Worm (Caenorhabditis elegans) whole organism, L1 larva: ENCODE data around the gene col-129.

Source experiments
- Y116A8C.19 ChIP-seq: sonication (generic microtip); optimal IDR thresholded peaks from 2 replicates; lab custom pipeline; 2016; ENCODE audit warnings: missing compliant biosample characterization, missing genetic modification characterization, borderline replicate concordance
- aha-1 ChIP-seq: fragments of 150-350 bp; optimal IDR thresholded peaks from 2 replicates; lab custom pipeline; 2014; ENCODE audit warnings: missing biosample characterization, missing genetic modification characterization
- alr-1 ChIP-seq: fragments of 200-800 bp; sonication (Bioruptor generic); optimal IDR thresholded peaks from 2 replicates; lab custom pipeline; 2018; ENCODE audit warnings: borderline replicate concordance, mild to moderate bottlenecking, missing genetic modification characterization, missing compliant biosample characterization
- ceh-82 ChIP-seq, 3 experiments: fragments of 150-350 bp in 1 of 3; sonication (generic microtip) in 2 of 3; optimal IDR thresholded peaks; 2 replicates each; lab custom pipeline; 2014 to 2017; ENCODE audit warnings: missing biosample characterization in 3 of 3, missing genetic modification characterization in 3 of 3
- ceh-88 ChIP-seq: fragments of 200-800 bp; sonication (Bioruptor generic); IDR thresholded peaks from 2 replicates; pipeline ENCODE4 v1.3.6; 2022; ENCODE audit warnings: missing genetic modification characterization, missing compliant biosample characterization
- ces-1 ChIP-seq: fragments of 150-350 bp; optimal IDR thresholded peaks from 2 replicates; lab custom pipeline; 2014; ENCODE audit warnings: missing biosample characterization, missing genetic modification reagents, missing genetic modification characterization
- dsc-1 ChIP-seq: sonication (generic microtip); optimal IDR thresholded peaks from 2 replicates; lab custom pipeline; 2016; ENCODE audit warnings: mild to moderate bottlenecking, missing genetic modification characterization, missing compliant biosample characterization
- efl-1 ChIP-seq, 4 experiments: fragments of 150-350 bp; optimal IDR thresholded peaks in 3 of 4; peaks in 1 of 4; 1 replicate in 1 of 4; 2 replicates in 3 of 4; lab custom pipeline; 2014; ENCODE audit warnings: missing biosample characterization in 2 of 4, missing genetic modification characterization in 2 of 4, missing genetic modification reagents in 2 of 4
- egl-27 ChIP-seq, 2 experiments: fragments of 150-350 bp in 1 of 2; sonication (generic microtip); optimal IDR thresholded peaks; 3 replicates each; lab custom pipeline; 2017 to 2018; ENCODE audit warnings: missing biosample characterization in 2 of 2, missing genetic modification characterization in 2 of 2, missing genetic modification reagents in 2 of 2
- ets-5 ChIP-seq: fragments of 200-800 bp; sonication (Bioruptor generic); IDR thresholded peaks from 2 replicates; pipeline ENCODE4 v1.3.6; 2022; ENCODE audit warnings: missing genetic modification characterization, missing compliant biosample characterization
- fkh-8 ChIP-seq: sonication (generic microtip); optimal IDR thresholded peaks from 2 replicates; lab custom pipeline; 2016; ENCODE audit warnings: mild to moderate bottlenecking, missing genetic modification characterization, missing compliant biosample characterization
- grh-1 ChIP-seq: fragments of 200-800 bp; sonication (Bioruptor generic); IDR thresholded peaks from 2 replicates; pipeline ENCODE4 v1.3.6; 2022; ENCODE audit warnings: missing genetic modification reagents, missing genetic modification characterization, missing compliant biosample characterization
- hlh-4 ChIP-seq: sonication (generic microtip); optimal IDR thresholded peaks from 2 replicates; lab custom pipeline; 2016; ENCODE audit warnings: mild to moderate bottlenecking, missing genetic modification characterization, missing compliant biosample characterization
- hpl-2 ChIP-seq: fragments of 150-350 bp; optimal IDR thresholded peaks from 2 replicates; lab custom pipeline; 2014; ENCODE audit warnings: missing biosample characterization, missing genetic modification reagents, missing genetic modification characterization
- lin-14 ChIP-seq: fragments of 200-800 bp; sonication (Bioruptor generic); optimal IDR thresholded peaks from 2 replicates; lab custom pipeline; 2018; ENCODE audit warnings: mild to moderate bottlenecking, missing genetic modification characterization, moderate library complexity, missing compliant biosample characterization
- lin-15B ChIP-seq: fragments of 150-350 bp; sonication (generic microtip); optimal IDR thresholded peaks from 3 replicates; lab custom pipeline; 2014; ENCODE audit warnings: missing biosample characterization, missing genetic modification characterization
- lsy-2 ChIP-seq, 2 experiments: fragments of 150-350 bp; optimal IDR thresholded peaks; 2 replicates each; lab custom pipeline; 2014; ENCODE audit warnings: missing biosample characterization in 2 of 2, missing genetic modification characterization in 2 of 2
- mab-9 ChIP-seq: fragments of 200-800 bp; sonication (Bioruptor generic); IDR thresholded peaks from 2 replicates; pipeline ENCODE4 v1.3.6; 2022; ENCODE audit warnings: missing genetic modification reagents, missing genetic modification characterization, missing compliant biosample characterization
- mdl-1 ChIP-seq, 2 experiments: fragments of 150-350 bp; optimal IDR thresholded peaks; 2 replicates each; lab custom pipeline; 2014 to 2017; ENCODE audit warnings: missing biosample characterization in 2 of 2, missing genetic modification characterization in 2 of 2, inconsistent platforms in 1 of 2
- mep-1 ChIP-seq: fragments of 150-350 bp; optimal IDR thresholded peaks from 2 replicates; lab custom pipeline; 2014; ENCODE audit warnings: missing biosample characterization, missing genetic modification characterization
- nhr-11 ChIP-seq: fragments of 150-350 bp; optimal IDR thresholded peaks from 2 replicates; lab custom pipeline; 2014; ENCODE audit warnings: missing biosample characterization, missing genetic modification characterization
- nhr-237 ChIP-seq: fragments of 150-350 bp; optimal IDR thresholded peaks from 2 replicates; lab custom pipeline; 2014; ENCODE audit warnings: missing biosample characterization, missing genetic modification characterization
- nhr-47 ChIP-seq: sonication (generic microtip); optimal IDR thresholded peaks from 2 replicates; lab custom pipeline; 2016; ENCODE audit warnings: mild to moderate bottlenecking, missing genetic modification characterization, moderate library complexity, missing compliant biosample characterization
- nhr-71 ChIP-seq: sonication (generic microtip); optimal IDR thresholded peaks from 2 replicates; lab custom pipeline; 2016; ENCODE audit warnings: mild to moderate bottlenecking, missing genetic modification characterization, moderate library complexity, missing compliant biosample characterization
- nhr-84 ChIP-seq: sonication (generic microtip); optimal IDR thresholded peaks from 2 replicates; lab custom pipeline; 2017; ENCODE audit warnings: missing biosample characterization, missing genetic modification characterization
- nhr-85 ChIP-seq: sonication (generic microtip); peaks from one replicate; lab custom pipeline; 2016; ENCODE audit warnings: missing genetic modification characterization, inconsistent platforms, missing compliant biosample characterization
- unc-98 ChIP-seq: fragments of 200-800 bp; sonication (Bioruptor generic); IDR thresholded peaks from 2 replicates; pipeline ENCODE4 v1.3.6; 2022; ENCODE audit warnings: missing genetic modification characterization, missing compliant biosample characterization
- vab-15 ChIP-seq: sonication (generic microtip); optimal IDR thresholded peaks from 2 replicates; lab custom pipeline; 2017; ENCODE audit warnings: missing genotype, mild to moderate bottlenecking, missing genetic modification characterization, missing compliant biosample characterization
- zip-4 ChIP-seq: fragments of 200-800 bp; sonication (Bioruptor generic); optimal IDR thresholded peaks from 2 replicates; lab custom pipeline; 2018; ENCODE audit warnings: mild to moderate bottlenecking, missing genetic modification characterization, moderate library complexity, missing compliant biosample characterization

Gene col-129

ce11 chrIV:12131308-12132072, 21.3 kb upstream of the col-129 start (continued):
- TF ChIP-seq egl-27 (tag; optimal IDR thresholded peaks at IDR 0.05; lab: Kevin White, UChicago) (no peak), lin-14 (peak; percentile 46), ets-5 (GFP tag; lab: Robert Waterston, UW) (no peak), ceh-88 (GFP tag; lab: Robert Waterston, UW) (no peak), nhr-84 (tag; lab: Kevin White, UChicago) (no peak), mab-9 (GFP tag; lab: Robert Waterston, UW) (no peak), grh-1 (GFP tag; lab: Robert Waterston, UW) (no peak), Y116A8C.19 (tag; lab: Kevin White, UChicago) (no peak)
- TF ChIP-seq, all 84 proteins: peak for 4

ce11 chrIV:12129204-12129603, 19.0 kb upstream of the col-129 start, which contains the start of gene lin-24:
TSS of gene lin-24 (plus strand) at chrIV:12129504.
- TF ChIP-seq dsc-1 (no peak), ces-1 (GFP tag; lab: Kevin White, UChicago) (no peak), efl-1 (optimal IDR thresholded peaks at IDR 0.05; lab: Kevin White, UChicago) (no peak), efl-1 (GFP tag; optimal IDR thresholded peaks at IDR 0.05 in 1 of 2; lab: Kevin White, UChicago) (peak in 1 of 2 experiments; percentile 11)

- TF ChIP-seq hlh-4, result no peak
- peak; percentile 23 for TF ChIP-seq lin-14
- peak; percentile 14 for TF ChIP-seq nhr-85 (tag; lab: Kevin White, UChicago)
- TF ChIP-seq mep-1 (tag; lab: Kevin White, UChicago), result peak; percentile 23
- peak; percentile 16 for TF ChIP-seq nhr-47 (tag; lab: Kevin White, UChicago)
- TF ChIP-seq alr-1, result no peak
- peak in 1 of 2 experiments; percentile 9 for TF ChIP-seq lsy-2 (tag; optimal IDR thresholded peaks at IDR 0.05; lab: Kevin White, UChicago)
Measured at ce11 chrIV:12128708-12129107, 18.5 kb upstream of the col-129 start.

ce11 chrIV:12127838-12128237, 17.6 kb upstream of the col-129 start:
- TF ChIP-seq ceh-82 (tag; optimal IDR thresholded peaks at IDR 0.05; lab: Kevin White, UChicago) (peak in 1 of 3 experiments; percentile 10), unc-98 (GFP tag; lab: Robert Waterston, UW) (no peak), mdl-1 (tag; optimal IDR thresholded peaks at IDR 0.05; lab: Kevin White, UChicago) (peak in 1 of 2 experiments; percentile 26), vab-15 (tag; lab: Kevin White, UChicago) (no peak), efl-1 (optimal IDR thresholded peaks at IDR 0.05; lab: Kevin White, UChicago) (no peak), efl-1 (GFP tag; optimal IDR thresholded peaks at IDR 0.05 in 1 of 2; lab: Kevin White, UChicago) (peak in 1 of 2 experiments; percentile 76), nhr-11 (no peak), lsy-2 (tag; optimal IDR thresholded peaks at IDR 0.05; lab: Kevin White, UChicago) (peak in 1 of 2 experiments; percentile 48), lin-14 (peak; percentile 60), egl-27 (tag; optimal IDR thresholded peaks at IDR 0.05; lab: Kevin White, UChicago) (no peak), mep-1 (tag; lab: Kevin White, UChicago) (no peak), nhr-237 (tag; lab: Kevin White, UChicago) (no peak), ets-5 (GFP tag; lab: Robert Waterston, UW) (no peak), lin-15B (tag; lab: Kevin White, UChicago) (no peak), aha-1 (no peak), hpl-2 (GFP tag; lab: Kevin White, UChicago) (no peak), nhr-85 (tag; lab: Kevin White, UChicago) (peak; percentile 60)

ce11 chrIV:12126740-12127472, 16.7 kb upstream of the col-129 start:
- TF ChIP-seq grh-1 (GFP tag; lab: Robert Waterston, UW) (no peak), mep-1 (tag; lab: Kevin White, UChicago) (peak; percentile 2), nhr-47 (tag; lab: Kevin White, UChicago) (peak; percentile 27), lin-14 (peak; percentile 51), fkh-8 (tag; lab: Kevin White, UChicago) (peak; percentile 55), zip-4 (GFP tag; lab: Kevin White, UChicago) (no peak), nhr-71 (tag; lab: Kevin White, UChicago) (peak; percentile 26)
- TF ChIP-seq, all 84 proteins: peak for 5
